Worm (Caenorhabditis elegans) whole organism, late embryonic: ENCODE data around the gene R03G5.6.

Experiments used
- dve-1 ChIP-seq: sonication (generic microtip); optimal IDR thresholded peaks from 2 replicates; lab custom pipeline; 2017; ENCODE audit warnings: antibody characterized with exemption, mild to moderate bottlenecking, missing genetic modification characterization, missing compliant biosample characterization
- odd-2 ChIP-seq: sonication (generic microtip); optimal IDR thresholded peaks from 2 replicates; lab custom pipeline; 2017; ENCODE audit warnings: antibody characterized with exemption, mild to moderate bottlenecking, missing genetic modification characterization, missing compliant biosample characterization
- unc-55 ChIP-seq: sonication (generic microtip); optimal IDR thresholded peaks from 2 replicates; lab custom pipeline; 2017; ENCODE audit warnings: missing biosample characterization, missing genetic modification reagents, missing genetic modification characterization

- TF ChIP-seq odd-2 (no peak), dve-1 (tag; lab: Kevin White, UChicago) (no peak), unc-55 (GFP tag; lab: Kevin White, UChicago) (no peak)
Observed at ce11 chrX:7800370-7800769, 16.4 kb downstream of the R03G5.6 start.
